Worm (Caenorhabditis elegans): ENCODE measurements around the gene lin-9.

DNA sequence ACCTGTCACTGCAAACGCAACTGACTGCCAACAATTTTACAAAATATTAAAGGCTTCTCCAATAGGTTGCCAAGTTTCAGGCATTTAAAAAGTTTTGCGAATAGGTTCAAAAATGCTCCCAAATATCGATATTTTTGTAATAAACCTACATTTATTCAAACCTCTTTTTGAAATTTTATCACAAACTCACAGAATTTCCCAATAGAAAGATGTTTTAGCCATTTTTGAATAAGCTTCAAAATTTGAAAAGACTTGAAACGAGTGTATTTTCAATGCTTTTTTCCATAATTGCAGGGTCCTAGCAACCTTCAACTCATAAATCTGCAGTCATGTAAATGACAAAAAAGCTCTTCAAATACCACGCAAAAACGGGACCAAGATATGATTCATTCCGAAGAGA lies 21.6 kb downstream of the lin-9 start:
- no peak for TF ChIP-seq dao-5 (tag; optimal IDR thresholded peaks at IDR 0.05)
- TF ChIP-seq him-1 (tag; optimal IDR thresholded peaks at IDR 0.05): no peak
- no peak for TF ChIP-seq W03F9.2 (tag; optimal IDR thresholded peaks at IDR 0.05)
